Worm (Caenorhabditis elegans): ENCODE measurements around the gene Y57G11C.38.

- TF ChIP-seq fkh-10 (GFP tag; optimal IDR thresholded peaks at IDR 0.05) (no peak), ztf-4 (tag; optimal IDR thresholded peaks at IDR 0.05) (no peak), pha-4 (tag; optimal IDR thresholded peaks at IDR 0.05) (no peak), nhr-76 (tag; optimal IDR thresholded peaks at IDR 0.05) (no peak), R02D3.7 (tag; optimal IDR thresholded peaks at IDR 0.05) (no peak), snpc-4 (tag; optimal IDR thresholded peaks at IDR 0.05) (no peak), skn-1 (tag; optimal IDR thresholded peaks at IDR 0.05) (no peak), nhr-77 (tag; optimal IDR thresholded peaks at IDR 0.05) (no peak), daf-12 (tag; optimal IDR thresholded peaks at IDR 0.05) (no peak), elt-1 (tag; optimal IDR thresholded peaks at IDR 0.05) (no peak), pqm-1 (tag; optimal IDR thresholded peaks at IDR 0.05) (no peak), unc-62 (GFP tag; optimal IDR thresholded peaks at IDR 0.05) (no peak), ceh-28 (tag; optimal IDR thresholded peaks at IDR 0.05) (no peak)
Measured at ce11 chrIV:14824201-14824600, 38.0 kb upstream of the Y57G11C.38 start.

Data from whole organism, L3 larva.